Fruit fly (Drosophila melanogaster) whole organism, embryonic: ENCODE data around the gene CheB98a.

Experiments used
- Antp ChIP-seq: fragments of 200-800 bp; sonication (Bioruptor generic); optimal IDR thresholded peaks from 3 replicates; lab custom pipeline; 2016; ENCODE audit warnings: missing biosample characterization, missing genetic modification characterization
- Atf6 ChIP-seq: fragments of 200-800 bp; sonication (Bioruptor generic); IDR thresholded peaks from 2 replicates; pipeline ENCODE4 v1.3.6; 2022; ENCODE audit warnings: missing biosample characterization, missing genetic modification characterization
- Blimp-1 ChIP-seq: fragments of 200-800 bp; sonication (Bioruptor generic); optimal IDR thresholded peaks from 3 replicates; lab custom pipeline; 2018; ENCODE audit warnings: missing biosample characterization, missing genetic modification characterization, mild to moderate bottlenecking, moderate library complexity, missing genetic modification reagents
- BtbVII ChIP-seq: fragments of 200-800 bp; sonication (Bioruptor generic); optimal IDR thresholded peaks from 3 replicates; lab custom pipeline; 2017; ENCODE audit warnings: missing biosample characterization, mild to moderate bottlenecking, missing genetic modification characterization
- CG10462 ChIP-seq: fragments of 200-800 bp; sonication (Bioruptor generic); optimal IDR thresholded peaks from 2 replicates; lab custom pipeline; 2016; ENCODE audit warnings: missing biosample characterization, missing genetic modification characterization
- CG10565 ChIP-seq: fragments of 200-800 bp; sonication (Bioruptor generic); optimal IDR thresholded peaks from 3 replicates; lab custom pipeline; 2016; ENCODE audit warnings: missing biosample characterization, mild to moderate bottlenecking, missing genetic modification characterization
- CG11695 ChIP-seq: fragments of 200-800 bp; sonication (Bioruptor generic); IDR thresholded peaks from 3 replicates; pipeline ENCODE4 v1.3.6; 2022; ENCODE audit warnings: missing biosample characterization, missing genetic modification characterization
- CG13624 ChIP-seq: fragments of 200-800 bp; sonication (Bioruptor generic); optimal IDR thresholded peaks from 2 replicates; lab custom pipeline; 2016; ENCODE audit warnings: missing biosample characterization, missing genetic modification characterization
- CG1602 ChIP-seq: fragments of 200-800 bp; sonication (Bioruptor generic); optimal IDR thresholded peaks from 3 replicates; lab custom pipeline; 2016; ENCODE audit warnings: missing biosample characterization, missing genetic modification characterization
- CG16863 ChIP-seq: fragments of 200-800 bp; sonication (Bioruptor generic); optimal IDR thresholded peaks from 3 replicates; lab custom pipeline; 2016; ENCODE audit warnings: missing biosample characterization, missing genetic modification characterization
- CG2202 ChIP-seq: fragments of 200-800 bp; sonication (Bioruptor generic); optimal IDR thresholded peaks from 2 replicates; lab custom pipeline; 2018; ENCODE audit warnings: missing biosample characterization, mild to moderate bottlenecking, missing genetic modification characterization
- CG31388 ChIP-seq: fragments of 200-800 bp; sonication (Bioruptor generic); optimal IDR thresholded peaks from 2 replicates; lab custom pipeline; 2016; ENCODE audit warnings: missing biosample characterization, missing genetic modification characterization
- CG4360 ChIP-seq: fragments of 200-800 bp; sonication (Bioruptor generic); IDR thresholded peaks from 2 replicates; pipeline ENCODE4 v1.3.6; 2022; ENCODE audit warnings: missing biosample characterization, missing genetic modification characterization
- CG6654 ChIP-seq: fragments of 200-800 bp; sonication (Bioruptor generic); optimal IDR thresholded peaks from 2 replicates; lab custom pipeline; 2017; ENCODE audit warnings: missing biosample characterization, mild to moderate bottlenecking, missing genetic modification characterization
- CG6765 ChIP-seq: fragments of 200-800 bp; sonication (Bioruptor generic); optimal IDR thresholded peaks from 3 replicates; lab custom pipeline; 2017; ENCODE audit warnings: missing biosample characterization, mild to moderate bottlenecking, missing genetic modification characterization
- CG8765 ChIP-seq: fragments of 200-800 bp; sonication (Bioruptor generic); IDR thresholded peaks from 2 replicates; pipeline ENCODE4 v1.3.6; 2022; ENCODE audit warnings: missing biosample characterization, missing genetic modification characterization
- CG9876 ChIP-seq: fragments of 200-800 bp; sonication (Bioruptor generic); optimal IDR thresholded peaks from 2 replicates; lab custom pipeline; 2016; ENCODE audit warnings: missing biosample characterization, missing genetic modification characterization
- CHES-1-like ChIP-seq: fragments of 200-800 bp; sonication (Bioruptor generic); optimal IDR thresholded peaks from 2 replicates; lab custom pipeline; 2016; ENCODE audit warnings: missing biosample characterization, missing genetic modification characterization
- D ChIP-seq, 2 experiments: fragments of 200-800 bp in 1 of 2; fragments of >200 bp in 1 of 2; sonication (Bioruptor generic) in 1 of 2; optimal IDR thresholded peaks; 2 replicates in 1 of 2; 3 replicates in 1 of 2; lab custom pipeline; 2017; ENCODE audit warnings: mild to moderate bottlenecking in 1 of 2, missing biosample characterization in 1 of 2, missing genetic modification characterization in 1 of 2, missing genetic modification reagents in 1 of 2
- Elba2 ChIP-seq: fragments of 200-800 bp; sonication (Bioruptor generic); optimal IDR thresholded peaks from 3 replicates; lab custom pipeline; 2016; ENCODE audit warnings: missing biosample characterization, missing genetic modification characterization
- HHEX ChIP-seq: fragments of 200-800 bp; sonication (Bioruptor generic); optimal IDR thresholded peaks from 3 replicates; lab custom pipeline; 2017; ENCODE audit warnings: missing biosample characterization, mild to moderate bottlenecking, missing genetic modification characterization, missing genetic modification reagents
- HLH3B ChIP-seq: fragments of 200-800 bp; sonication (Bioruptor generic); IDR thresholded peaks from 2 replicates; pipeline ENCODE4 v1.3.6; 2022; ENCODE audit warnings: missing biosample characterization, missing genetic modification characterization
- HLH4C ChIP-seq: fragments of 200-800 bp; sonication (Bioruptor generic); IDR thresholded peaks from 3 replicates; pipeline ENCODE4 v1.3.6; 2022; ENCODE audit warnings: missing biosample characterization, missing genetic modification characterization; ENCODE audit not compliant: partially characterized antibody
- HLH54F ChIP-seq: fragments of 200-800 bp; sonication (Bioruptor generic); optimal IDR thresholded peaks from 3 replicates; lab custom pipeline; 2016; ENCODE audit warnings: missing biosample characterization, missing genetic modification characterization
- Hmr ChIP-seq: fragments of 200-800 bp; sonication (Bioruptor generic); optimal IDR thresholded peaks from 3 replicates; lab custom pipeline; 2017; ENCODE audit warnings: mild to moderate bottlenecking, missing biosample characterization, missing genetic modification reagents, missing genetic modification characterization
- Mrtf ChIP-seq: fragments of 200-800 bp; sonication (Bioruptor generic); IDR thresholded peaks from 3 replicates; pipeline ENCODE4 v1.3.6; 2022; ENCODE audit warnings: missing biosample characterization, missing genetic modification characterization
- NC2β ChIP-seq: fragments of 200-800 bp; sonication (Bioruptor generic); optimal IDR thresholded peaks from 2 replicates; lab custom pipeline; 2016; ENCODE audit warnings: missing biosample characterization, missing genetic modification characterization
- Neu2 ChIP-seq: fragments of 200-800 bp; sonication (Bioruptor generic); optimal IDR thresholded peaks from 3 replicates; lab custom pipeline; 2016; ENCODE audit warnings: missing biosample characterization, missing genetic modification characterization, borderline replicate concordance
- Ptx1 ChIP-seq: fragments of 200-800 bp; sonication (Bioruptor generic); IDR thresholded peaks from 2 replicates; pipeline ENCODE4 v1.3.6; 2022; ENCODE audit warnings: missing biosample characterization, missing genetic modification characterization
- Ravus ChIP-seq: fragments of 200-800 bp; sonication (Bioruptor generic); IDR thresholded peaks from 2 replicates; pipeline ENCODE4 v1.3.6; 2022; ENCODE audit warnings: missing biosample characterization, missing genetic modification characterization
- Sry-β ChIP-seq: fragments of 200-800 bp; sonication (Bioruptor generic); optimal IDR thresholded peaks from 2 replicates; lab custom pipeline; 2018; ENCODE audit warnings: missing biosample characterization, mild to moderate bottlenecking, missing genetic modification characterization, moderate library complexity
- YL-1 ChIP-seq: fragments of 200-800 bp; sonication (Bioruptor generic); optimal IDR thresholded peaks from 3 replicates; lab custom pipeline; 2017; ENCODE audit warnings: missing biosample characterization, mild to moderate bottlenecking, missing genetic modification characterization
- al ChIP-seq: fragments of 200-800 bp; sonication (Bioruptor generic); IDR thresholded peaks from 2 replicates; pipeline ENCODE4 v1.3.6; 2022; ENCODE audit warnings: missing biosample characterization, missing genetic modification characterization
- ap ChIP-seq: fragments of 200-800 bp; sonication (Bioruptor generic); IDR thresholded peaks from 2 replicates; pipeline ENCODE4 v1.3.6; 2022; ENCODE audit warnings: missing biosample characterization, missing genetic modification characterization
- ci ChIP-seq: fragments of 200-800 bp; sonication (Bioruptor generic); IDR thresholded peaks from 3 replicates; pipeline ENCODE4 v1.3.6; 2022; ENCODE audit warnings: missing biosample characterization, missing genetic modification characterization
- crc ChIP-seq: fragments of 200-800 bp; sonication (Bioruptor generic); optimal IDR thresholded peaks from 2 replicates; lab custom pipeline; 2016; ENCODE audit warnings: missing biosample characterization, missing genetic modification characterization
- crp ChIP-seq, 2 experiments: fragments of 200-800 bp; sonication (Bioruptor generic); optimal IDR thresholded peaks; 2 replicates in 1 of 2; 3 replicates in 1 of 2; lab custom pipeline; 2017; ENCODE audit warnings: missing biosample characterization in 2 of 2, missing genetic modification characterization in 2 of 2, mild to moderate bottlenecking in 1 of 2, moderate library complexity in 1 of 2
- danr ChIP-seq: fragments of 200-800 bp; sonication (Bioruptor generic); IDR thresholded peaks from 2 replicates; pipeline ENCODE4 v1.3.6; 2022; ENCODE audit warnings: missing biosample characterization, missing genetic modification characterization
- ewg ChIP-seq: fragments of 200-800 bp; sonication (Bioruptor generic); optimal IDR thresholded peaks from 3 replicates; lab custom pipeline; 2017; ENCODE audit warnings: mild to moderate bottlenecking, missing biosample characterization, missing genetic modification reagents, missing genetic modification characterization
- fu2 ChIP-seq: fragments of 200-800 bp; sonication (Bioruptor generic); optimal IDR thresholded peaks from 2 replicates; lab custom pipeline; 2016; ENCODE audit warnings: missing biosample characterization, missing genetic modification characterization
- grn ChIP-seq: fragments of 200-800 bp; sonication (Bioruptor generic); optimal IDR thresholded peaks from 3 replicates; lab custom pipeline; 2017; ENCODE audit warnings: missing biosample characterization, missing genetic modification characterization
- ind ChIP-seq: fragments of 200-800 bp; sonication (Bioruptor generic); optimal IDR thresholded peaks from 3 replicates; lab custom pipeline; 2016; ENCODE audit warnings: missing biosample characterization, missing genetic modification characterization
- insv ChIP-seq, 2 experiments: fragments of 200-800 bp; sonication (Bioruptor generic); optimal IDR thresholded peaks; 3 replicates each; lab custom pipeline; 2016 to 2018; ENCODE audit warnings: missing biosample characterization in 2 of 2, missing genetic modification characterization in 2 of 2
- jumu ChIP-seq: fragments of 200-800 bp; sonication (Bioruptor generic); optimal IDR thresholded peaks from 3 replicates; lab custom pipeline; 2016; ENCODE audit warnings: missing biosample characterization, missing genetic modification characterization
- lab ChIP-seq: fragments of 200-800 bp; sonication (Bioruptor generic); optimal IDR thresholded peaks from 3 replicates; lab custom pipeline; 2017; ENCODE audit warnings: missing biosample characterization, missing genetic modification characterization, mild to moderate bottlenecking, moderate library complexity, missing genetic modification reagents
- sd ChIP-seq: fragments of 200-800 bp; sonication (Bioruptor generic); optimal IDR thresholded peaks from 3 replicates; lab custom pipeline; 2018; ENCODE audit warnings: missing biosample characterization, mild to moderate bottlenecking, missing genetic modification characterization, moderate library complexity
- seq ChIP-seq: fragments of 200-800 bp; sonication (Bioruptor generic); IDR thresholded peaks from 2 replicates; pipeline ENCODE4 v1.3.6; 2022; ENCODE audit warnings: missing biosample characterization, missing genetic modification characterization
- stc ChIP-seq: fragments of 200-800 bp; sonication (Bioruptor generic); IDR thresholded peaks from 2 replicates; pipeline ENCODE4 v1.3.6; 2022; ENCODE audit warnings: missing biosample characterization, missing genetic modification characterization

CheB98a gene

dm6 chr3R:28844611-28845376, 38.3 kb downstream of the CheB98a start, which contains the start of the genes Apc and spg (continued):
- TF ChIP-seq crc (GFP tag; lab: Kevin White, UChicago) (no peak), ewg (GFP tag; lab: Kevin White, UChicago) (peak; percentile 50), CG9876 (GFP tag; lab: Kevin White, UChicago) (no peak), lab (peak; percentile 66), Antp (GFP tag; lab: Kevin White, UChicago) (no peak), HHEX (peak; percentile 42), grn (GFP tag; lab: Kevin White, UChicago) (peak; percentile 32), YL-1 (GFP tag; lab: Kevin White, UChicago) (peak; percentile 70), Blimp-1 (GFP tag; lab: Kevin White, UChicago) (no peak), Ptx1 (GFP tag; lab: Robert Waterston, UW) (no peak; the same call in 1 of the 2 replicates), seq (GFP tag; lab: Robert Waterston, UW) (0 out of 2 replicates have a peak, but pooled peaks have one; percentile 40), fu2 (GFP tag; lab: Kevin White, UChicago) (peak; percentile 6), CG16863 (GFP tag; lab: Kevin White, UChicago) (peak; percentile 10), CG2202 (tag; lab: Kevin White, UChicago) (peak; percentile 50), CG10565 (GFP tag; lab: Kevin White, UChicago) (no peak), CG6654 (GFP tag; lab: Kevin White, UChicago) (peak; percentile 99), ap (GFP tag; lab: Robert Waterston, UW) (no peak), al (GFP tag; lab: Robert Waterston, UW) (0 out of 2 replicates have a peak, but pooled peaks have one; percentile 10), Ravus (GFP tag; lab: Robert Waterston, UW) (no peak), ci (GFP tag; lab: Robert Waterston, UW) (peak; percentile 86), Mrtf (no peak; the same call in 2 of the 3 replicates), HLH3B (GFP tag; lab: Robert Waterston, UW) (peak; percentile 32; the same call in 1 of the 2 replicates)

dm6 chr3R:28845377-28845876, 38.9 kb downstream of the CheB98a start:
- no peak for TF ChIP-seq HLH54F (GFP tag; lab: Kevin White, UChicago)
- TF ChIP-seq sd, result no peak
- TF ChIP-seq stc, result peak; percentile 60
- TF ChIP-seq Sry-β (GFP tag; lab: Kevin White, UChicago), result no peak
- TF ChIP-seq NC2β (GFP tag; lab: Kevin White, UChicago), result no peak
- peak; percentile 29 for TF ChIP-seq D (optimal IDR thresholded peaks at IDR 0.05; lab: Kevin White, UChicago)
- TF ChIP-seq D (GFP tag; optimal IDR thresholded peaks at IDR 0.05; lab: Kevin White, UChicago), result no peak
- TF ChIP-seq insv (GFP tag; optimal IDR thresholded peaks at IDR 0.05; lab: Kevin White, UChicago), result peak; percentile 97 to 98
- peak; percentile 4 for TF ChIP-seq BtbVII (GFP tag; lab: Kevin White, UChicago)
- no peak for TF ChIP-seq jumu (GFP tag; lab: Kevin White, UChicago)
- 0 out of 3 replicates have a peak, but pooled peaks have one; percentile 12 for TF ChIP-seq CG11695
- TF ChIP-seq Neu2 (GFP tag; lab: Kevin White, UChicago), result peak; percentile 32
- no peak for TF ChIP-seq CG8765 (GFP tag; lab: Robert Waterston, UW)
- no peak for TF ChIP-seq CG1602 (GFP tag; lab: Kevin White, UChicago)
- peak in 1 of 2 experiments; percentile 13 for TF ChIP-seq crp (GFP tag; optimal IDR thresholded peaks at IDR 0.05; lab: Kevin White, UChicago)
- 0 out of 2 replicates have a peak, but pooled peaks have one; percentile 55 for TF ChIP-seq CG4360 (GFP tag; lab: Robert Waterston, UW)
- no peak for TF ChIP-seq ind
- no peak for TF ChIP-seq danr (GFP tag; lab: Robert Waterston, UW)
- no peak for TF ChIP-seq CG31388
- TF ChIP-seq Hmr (GFP tag; lab: Kevin White, UChicago), result no peak
- TF ChIP-seq CG6765 (GFP tag; lab: Kevin White, UChicago), result peak; percentile 39
- peak; percentile 99 for TF ChIP-seq Elba2 (GFP tag; lab: Kevin White, UChicago)
- TF ChIP-seq CG13624, result no peak
- TF ChIP-seq HLH4C (GFP tag; lab: Robert Waterston, UW), result no peak
- TF ChIP-seq Atf6 (GFP tag; lab: Robert Waterston, UW), result peak; percentile 10; the same call in 1 of the 2 replicates
- no peak for TF ChIP-seq CHES-1-like (GFP tag; lab: Kevin White, UChicago)
- no peak for TF ChIP-seq CG10462 (GFP tag; lab: Kevin White, UChicago)
